Fruit fly (Drosophila melanogaster) whole organism, wandering third instar larva: ENCODE results near the gene CG17572.
A peak's percentile ranks its signal among the peaks of the same experiment; 100 is the strongest.

Source experiments
- CG32264 ChIP-seq: fragments of 200-800 bp; sonication (Bioruptor generic); optimal IDR thresholded peaks from 2 replicates; lab custom pipeline; 2016; ENCODE audit warnings: missing biosample characterization, missing genetic modification characterization
- CG9705 ChIP-seq: fragments of 200-800 bp; sonication (Bioruptor generic); optimal IDR thresholded peaks from 2 replicates; lab custom pipeline; 2018; ENCODE audit warnings: missing biosample characterization, mild to moderate bottlenecking, missing genetic modification characterization
- CrebA ChIP-seq: fragments of 200-800 bp; sonication (Bioruptor generic); optimal IDR thresholded peaks from 2 replicates; lab custom pipeline; 2016; ENCODE audit warnings: missing biosample characterization, mild to moderate bottlenecking, missing genetic modification characterization, borderline replicate concordance
- Dfd ChIP-seq: fragments of >200 bp; optimal IDR thresholded peaks from 2 replicates; lab custom pipeline; 2017; ENCODE audit warnings: missing biosample characterization, missing genetic modification characterization
- GATAd ChIP-seq: sonication (Bioruptor generic); optimal IDR thresholded peaks from 2 replicates; lab custom pipeline; 2016; ENCODE audit warnings: missing biosample characterization, missing genetic modification characterization
- HLH106 ChIP-seq: fragments of 200-800 bp; optimal IDR thresholded peaks from 3 replicates; lab custom pipeline; 2019; ENCODE audit warnings: missing biosample characterization, mild to moderate bottlenecking, missing genetic modification characterization, moderate library complexity
- Hr78 ChIP-seq: fragments of >200 bp; optimal IDR thresholded peaks from 2 replicates; lab custom pipeline; 2017; ENCODE audit warnings: missing biosample characterization, missing genetic modification characterization
- Jra ChIP-seq: sonication (Bioruptor generic); optimal IDR thresholded peaks from 2 replicates; lab custom pipeline; 2016; ENCODE audit warnings: missing biosample characterization, missing genetic modification characterization
- Mio ChIP-seq: sonication (Bioruptor generic); optimal IDR thresholded peaks from 2 replicates; lab custom pipeline; 2016; ENCODE audit warnings: missing biosample characterization, missing genetic modification characterization
- Myc ChIP-seq: fragments of >200 bp; optimal IDR thresholded peaks from 2 replicates; lab custom pipeline; 2017
- N ChIP-seq: fragments of >200 bp; optimal IDR thresholded peaks from 2 replicates; lab custom pipeline; 2018; ENCODE audit warnings: missing biosample characterization, missing external identifiers, missing genetic modification characterization
- OdsH ChIP-seq: fragments of 200-800 bp; sonication (Bioruptor generic); optimal IDR thresholded peaks from 2 replicates; lab custom pipeline; 2016; ENCODE audit warnings: missing biosample characterization, mild to moderate bottlenecking, missing genetic modification characterization
- Sp1 ChIP-seq: fragments of 200-800 bp; sonication (Bioruptor generic); optimal IDR thresholded peaks from 3 replicates; lab custom pipeline; 2019; ENCODE audit warnings: missing biosample characterization, mild to moderate bottlenecking, missing genetic modification characterization, moderate library complexity
- Vsx2 ChIP-seq: fragments of 200-300, 225-300 bp; sonication (Bioruptor generic); optimal IDR thresholded peaks from 2 replicates; lab custom pipeline; 2018; ENCODE audit warnings: missing biosample characterization, missing genetic modification characterization; ENCODE audit not compliant: partially characterized antibody
- br ChIP-seq: fragments of 200-800 bp; sonication (Bioruptor generic); optimal IDR thresholded peaks from 2 replicates; lab custom pipeline; 2016; ENCODE audit warnings: missing biosample characterization, missing genetic modification characterization
- brk ChIP-seq: fragments of 200-800 bp; sonication (Bioruptor generic); optimal IDR thresholded peaks from 2 replicates; lab custom pipeline; 2016; ENCODE audit warnings: missing biosample characterization, mild to moderate bottlenecking, missing genetic modification characterization
- dl ChIP-seq, 2 experiments: fragments of 175-275, 200-275 bp in 1 of 2; fragments of 200-275 bp in 1 of 2; sonication (Bioruptor generic); optimal IDR thresholded peaks; lab custom pipeline; 2018; ENCODE audit warnings: mild to moderate bottlenecking in 2 of 2, missing biosample characterization in 2 of 2, missing genetic modification characterization in 2 of 2, moderate library complexity in 2 of 2; ENCODE audit not compliant: partially characterized antibody in 2 of 2, insufficient read depth in 1 of 2
- dmrt93B ChIP-seq: fragments of 200-800 bp; sonication (Bioruptor generic); optimal IDR thresholded peaks from 2 replicates; lab custom pipeline; 2018; ENCODE audit warnings: missing biosample characterization, mild to moderate bottlenecking, missing genetic modification characterization
- ey ChIP-seq: fragments of 200-800 bp; sonication (Bioruptor generic); optimal IDR thresholded peaks from 2 replicates; lab custom pipeline; 2016; ENCODE audit warnings: missing biosample characterization, missing genetic modification characterization
- foxo ChIP-seq, 2 experiments: fragments of 200-800 bp; sonication (Bioruptor generic); optimal IDR thresholded peaks; 2 replicates in 1 of 2; 3 replicates in 1 of 2; lab custom pipeline; 2016 to 2017; ENCODE audit warnings: missing biosample characterization in 2 of 2, missing genetic modification characterization in 2 of 2
- fru ChIP-seq: fragments of 200-800 bp; sonication (Bioruptor generic); optimal IDR thresholded peaks from 3 replicates; lab custom pipeline; 2016; ENCODE audit warnings: missing biosample characterization, mild to moderate bottlenecking, missing genetic modification characterization
- h ChIP-seq: fragments of 200-800 bp; sonication (Bioruptor generic); optimal IDR thresholded peaks from 3 replicates; lab custom pipeline; 2016; ENCODE audit warnings: missing biosample characterization, mild to moderate bottlenecking, missing genetic modification characterization
- pan ChIP-seq: fragments of >200 bp; optimal IDR thresholded peaks from 2 replicates; lab custom pipeline; 2017
- rgr ChIP-seq: fragments of 200-800 bp; sonication (Bioruptor generic); optimal IDR thresholded peaks from 3 replicates; lab custom pipeline; 2016; ENCODE audit warnings: missing biosample characterization, mild to moderate bottlenecking, missing genetic modification characterization
- sage ChIP-seq: fragments of 200-800 bp; sonication (Bioruptor generic); optimal IDR thresholded peaks from 2 replicates; lab custom pipeline; 2016; ENCODE audit warnings: missing biosample characterization, mild to moderate bottlenecking, missing genetic modification characterization
- tai ChIP-seq: sonication (Bioruptor generic); optimal IDR thresholded peaks from 2 replicates; lab custom pipeline; 2016; ENCODE audit warnings: missing biosample characterization, missing genetic modification characterization
- woc ChIP-seq: sonication (Bioruptor generic); optimal IDR thresholded peaks from 2 replicates; lab custom pipeline; 2016; ENCODE audit warnings: missing biosample characterization, mild to moderate bottlenecking, missing genetic modification characterization

CG17572 gene

dm6 chr2L:19089385-19089784 is 15.4 kb upstream of the CG17572 start:
- no peak for TF ChIP-seq CG32264
- TF ChIP-seq Jra (GFP tag; lab: Kevin White, UChicago) = no peak
- no peak for TF ChIP-seq h
- no peak for TF ChIP-seq N (GFP tag; lab: Kevin White, UChicago)
- TF ChIP-seq ey = no peak
- TF ChIP-seq Dfd (GFP tag; lab: Kevin White, UChicago) = no peak
- no peak for TF ChIP-seq dl (GFP tag; optimal IDR thresholded peaks at IDR 0.05; lab: Kevin White, UChicago; ENCODE audit: insufficient read depth in 1 of 2, partially characterized antibody in 2 of 2)
- no peak for TF ChIP-seq dmrt93B
- TF ChIP-seq Hr78 (GFP tag; lab: Kevin White, UChicago) = no peak
- TF ChIP-seq fru (GFP tag; lab: Kevin White, UChicago) = no peak
- no peak for TF ChIP-seq pan (lab: Kevin White, UChicago)
- TF ChIP-seq GATAd (GFP tag; lab: Kevin White, UChicago) = no peak
- no peak for TF ChIP-seq tai (GFP tag; lab: Kevin White, UChicago)

dm6 chr2L:19088895-19089294 is 14.9 kb upstream of the CG17572 start:
- TF ChIP-seq foxo (GFP tag; optimal IDR thresholded peaks at IDR 0.05; lab: Kevin White, UChicago) (no peak), Sp1 (GFP tag; lab: Kevin White, UChicago) (no peak), HLH106 (no peak), brk (GFP tag; lab: Kevin White, UChicago) (no peak)

dm6 chr2L:19083320-19083764 is 9.4 kb upstream of the CG17572 start:
- TF ChIP-seq rgr (GFP tag; lab: Kevin White, UChicago) (no peak), Dfd (GFP tag; lab: Kevin White, UChicago) (peak; percentile 60)

dm6 chr2L:19079742-19080141 is 5.8 kb upstream of the CG17572 start:
- no peak for TF ChIP-seq Vsx2 (GFP tag; lab: Kevin White, UChicago)
- no peak for TF ChIP-seq h
- TF ChIP-seq CG32264 = no peak
- no peak for TF ChIP-seq sage (GFP tag; lab: Kevin White, UChicago)
- TF ChIP-seq Myc (lab: Kevin White, UChicago) = no peak
- TF ChIP-seq CG9705 = no peak
- TF ChIP-seq GATAd (GFP tag; lab: Kevin White, UChicago) = no peak
- no peak for TF ChIP-seq pan (lab: Kevin White, UChicago)
- no peak for TF ChIP-seq ey
- no peak for TF ChIP-seq OdsH (GFP tag; lab: Kevin White, UChicago)
- no peak for TF ChIP-seq CrebA (GFP tag; lab: Kevin White, UChicago)
- no peak for TF ChIP-seq rgr (GFP tag; lab: Kevin White, UChicago)
- TF ChIP-seq dmrt93B = no peak
- TF ChIP-seq brk (GFP tag; lab: Kevin White, UChicago) = no peak
- TF ChIP-seq Mio = no peak

dm6 chr2L:19078928-19079327 is 5.0 kb upstream of the CG17572 start, which contains the start of gene CG10700:
Gene CG10700, minus strand, starts transcription at chr2L:19079028.
- TF ChIP-seq CG9705 (no peak), Sp1 (GFP tag; lab: Kevin White, UChicago) (no peak), pan (lab: Kevin White, UChicago) (no peak), tai (GFP tag; lab: Kevin White, UChicago) (no peak), woc (GFP tag; lab: Kevin White, UChicago) (no peak), sage (GFP tag; lab: Kevin White, UChicago) (no peak)
- TF ChIP-seq, all 38 proteins: peak for 0

dm6 chr2L:19071713-19072112 is 2.2 kb downstream of the CG17572 start:
- TF ChIP-seq pan (lab: Kevin White, UChicago) = no peak
- TF ChIP-seq h = peak; percentile 42
- peak; percentile 29 for TF ChIP-seq ey
- peak; percentile 29 for TF ChIP-seq br (GFP tag; lab: Kevin White, UChicago)
- peak; percentile 62 for TF ChIP-seq HLH106
- peak; percentile 73 for TF ChIP-seq woc (GFP tag; lab: Kevin White, UChicago)
- peak; percentile 31 for TF ChIP-seq fru (GFP tag; lab: Kevin White, UChicago)
- TF ChIP-seq foxo (GFP tag; optimal IDR thresholded peaks at IDR 0.05; lab: Kevin White, UChicago) = peak in 1 of 2 experiments; percentile 39
- peak; percentile 12 for TF ChIP-seq OdsH (GFP tag; lab: Kevin White, UChicago)
- no peak for TF ChIP-seq Vsx2 (GFP tag; lab: Kevin White, UChicago)
- peak; percentile 14 for TF ChIP-seq dmrt93B
